Worm (Caenorhabditis elegans): ENCODE measurements around the gene col-86.

The col-86 gene

ce11 chrII:13129602-13130001 is 31.5 kb upstream of the col-86 start, which contains the start of gene F29C12.6:
Gene F29C12.6, plus strand, starts transcription at chrII:13129902.
- TF ChIP-seq nhr-77 (tag; optimal IDR thresholded peaks at IDR 0.05) (no peak), skn-1 (tag; optimal IDR thresholded peaks at IDR 0.05) (no peak), nhr-43 (tag; optimal IDR thresholded peaks at IDR 0.05; ENCODE audit: poor library complexity, severe bottlenecking) (no peak), nhr-11 (tag; optimal IDR thresholded peaks at IDR 0.05) (no peak), elt-3 (tag; optimal IDR thresholded peaks at IDR 0.05) (no peak), hmg-11 (tag; optimal IDR thresholded peaks at IDR 0.05) (no peak), unc-62 (GFP tag; optimal IDR thresholded peaks at IDR 0.05) (no peak), ztf-11 (tag; optimal IDR thresholded peaks at IDR 0.05) (no peak)

ce11 chrII:13122720-13123119 is 24.6 kb upstream of the col-86 start, which contains the start of gene bath-45:
Gene bath-45, plus strand, starts transcription at chrII:13123020.
- no peak for TF ChIP-seq ceh-16 (tag; optimal IDR thresholded peaks at IDR 0.05)
- TF ChIP-seq unc-62 (GFP tag; optimal IDR thresholded peaks at IDR 0.05), result no peak
- TF ChIP-seq aly-2 (tag; optimal IDR thresholded peaks at IDR 0.05), result no peak
- TF ChIP-seq mml-1 (tag; optimal IDR thresholded peaks at IDR 0.05), result no peak
- TF ChIP-seq ceh-82 (tag; optimal IDR thresholded peaks at IDR 0.05), result no peak
- no peak for TF ChIP-seq nhr-11 (tag; optimal IDR thresholded peaks at IDR 0.05)
- TF ChIP-seq pha-4 (tag; optimal IDR thresholded peaks at IDR 0.05), result no peak

ce11 chrII:13117135-13117534 is 19.1 kb upstream of the col-86 start, which contains the start of gene gfm-1:
Gene gfm-1, plus strand, starts transcription at chrII:13117483.
- peak; percentile 77 for TF ChIP-seq snpc-4 (tag; optimal IDR thresholded peaks at IDR 0.05)
- TF ChIP-seq nfya-1 (tag; optimal IDR thresholded peaks at IDR 0.05; ENCODE audit: insufficient read depth), result peak; percentile 55
- TF ChIP-seq lin-15B (tag; optimal IDR thresholded peaks at IDR 0.05), result peak; percentile 84
- peak; percentile 25 for TF ChIP-seq tbx-2 (tag; optimal IDR thresholded peaks at IDR 0.05)
- TF ChIP-seq eor-1 (tag; optimal IDR thresholded peaks at IDR 0.05), result no peak
- peak; percentile 89 for TF ChIP-seq nhr-43 (tag; optimal IDR thresholded peaks at IDR 0.05; ENCODE audit: poor library complexity, severe bottlenecking)
- TF ChIP-seq hmg-11 (tag; optimal IDR thresholded peaks at IDR 0.05), result peak; percentile 52
- no peak for TF ChIP-seq nhr-28 (tag; optimal IDR thresholded peaks at IDR 0.05)
- peak; percentile 13 for TF ChIP-seq elt-2 (tag; optimal IDR thresholded peaks at IDR 0.05)
- peak; percentile 69 for TF ChIP-seq nhr-23 (tag; optimal IDR thresholded peaks at IDR 0.05)
- no peak for TF ChIP-seq sea-2 (GFP tag; optimal IDR thresholded peaks at IDR 0.05)
- TF ChIP-seq nhr-76 (tag; optimal IDR thresholded peaks at IDR 0.05), result no peak
- TF ChIP-seq egl-5 (tag; optimal IDR thresholded peaks at IDR 0.05), result peak; percentile 33

ce11 chrII:13116710-13117109 is 18.6 kb upstream of the col-86 start, which contains the start of gene rict-1:
Gene rict-1, minus strand, starts transcription at chrII:13116810.
- TF ChIP-seq ceh-16 (tag; optimal IDR thresholded peaks at IDR 0.05) (no peak), ztf-11 (tag; optimal IDR thresholded peaks at IDR 0.05) (no peak), ZK546.5 (tag; optimal IDR thresholded peaks at IDR 0.05) (no peak), daf-12 (tag; optimal IDR thresholded peaks at IDR 0.05) (no peak), aly-2 (tag; optimal IDR thresholded peaks at IDR 0.05) (no peak), eor-1 (tag; optimal IDR thresholded peaks at IDR 0.05) (no peak), fkh-2 (tag; optimal IDR thresholded peaks at IDR 0.05) (no peak), hmg-11 (tag; optimal IDR thresholded peaks at IDR 0.05) (no peak), nfya-1 (tag; optimal IDR thresholded peaks at IDR 0.05; ENCODE audit: insufficient read depth) (no peak), fkh-10 (GFP tag; optimal IDR thresholded peaks at IDR 0.05) (no peak), ceh-9 (tag; optimal IDR thresholded peaks at IDR 0.05) (no peak), nhr-76 (tag; optimal IDR thresholded peaks at IDR 0.05) (no peak), elt-1 (tag; optimal IDR thresholded peaks at IDR 0.05) (no peak), ceh-28 (tag; optimal IDR thresholded peaks at IDR 0.05) (no peak), elt-2 (tag; optimal IDR thresholded peaks at IDR 0.05) (no peak), nhr-11 (tag; optimal IDR thresholded peaks at IDR 0.05) (no peak)

ce11 chrII:13107719-13108118 is 9.6 kb upstream of the col-86 start, which contains the start of gene pqn-32:
Gene pqn-32, plus strand, starts transcription at chrII:13108019.
- TF ChIP-seq aly-2 (tag; optimal IDR thresholded peaks at IDR 0.05) (no peak), nhr-76 (tag; optimal IDR thresholded peaks at IDR 0.05) (no peak), mml-1 (tag; optimal IDR thresholded peaks at IDR 0.05) (no peak), lin-39 (tag; optimal IDR thresholded peaks at IDR 0.05) (no peak), mdl-1 (tag; optimal IDR thresholded peaks at IDR 0.05) (no peak), nhr-77 (tag; optimal IDR thresholded peaks at IDR 0.05) (no peak), lin-15B (tag; optimal IDR thresholded peaks at IDR 0.05) (no peak), nhr-67 (tag; optimal IDR thresholded peaks at IDR 0.05) (no peak), egl-27 (tag; optimal IDR thresholded peaks at IDR 0.05) (no peak), ceh-9 (tag; optimal IDR thresholded peaks at IDR 0.05) (no peak), nfya-1 (tag; optimal IDR thresholded peaks at IDR 0.05; ENCODE audit: insufficient read depth) (no peak)
